Worm (Caenorhabditis elegans): ENCODE measurements around the gene F58F9.4.

Gene F58F9.4

DNA sequence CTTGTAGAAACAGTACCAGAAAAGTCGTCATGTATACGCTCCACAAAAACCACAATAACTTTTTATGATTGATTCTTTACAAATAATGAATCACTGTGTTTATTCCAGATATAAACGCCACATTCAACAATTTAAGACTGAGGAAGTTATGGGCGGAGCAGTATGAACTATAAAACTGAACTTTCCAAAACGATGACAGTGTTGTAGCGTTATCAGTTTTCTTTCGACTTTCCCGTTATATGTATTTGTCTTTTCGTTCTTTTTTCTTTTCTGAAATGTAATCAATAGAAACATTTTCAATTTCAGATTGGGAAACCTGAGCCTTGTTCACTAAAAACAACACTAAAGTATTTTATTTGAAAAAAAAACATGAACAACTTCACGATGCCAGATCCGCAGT is 13.8 kb upstream of the F58F9.4 start, which contains the start of gene C49A9.9:
Gene C49A9.9, plus strand, starts transcription at position 307 of the 400 bp plus-strand sequence.
- peak; percentile 84 for TF ChIP-seq fos-1 (tag; optimal IDR thresholded peaks at IDR 0.05)
- TF ChIP-seq lin-13 (GFP tag; optimal IDR thresholded peaks at IDR 0.05): no peak

DNA sequence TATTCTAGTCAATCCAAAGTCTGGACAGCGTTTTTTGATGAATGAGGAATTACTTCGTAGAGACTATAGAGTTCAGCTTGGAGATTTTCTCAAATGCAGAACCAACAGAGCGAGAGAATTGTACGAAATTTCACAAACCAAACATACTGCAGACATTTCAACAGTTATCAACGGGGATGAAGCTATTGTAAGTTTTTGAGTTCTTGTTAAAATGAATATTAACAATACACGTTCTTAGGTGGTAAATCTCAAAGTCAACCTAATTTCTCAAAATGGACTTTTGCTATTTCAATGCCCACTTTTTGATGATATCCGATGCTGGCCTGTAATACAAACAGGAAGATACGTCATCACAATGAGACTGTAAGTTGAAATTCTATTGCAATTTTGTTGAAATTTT is 13.3 kb upstream of the F58F9.4 start:
- TF ChIP-seq mdl-1 (tag; optimal IDR thresholded peaks at IDR 0.05) (no peak), gmeb-1 (tag; optimal IDR thresholded peaks at IDR 0.05) (no peak), sma-3 (GFP tag; optimal IDR thresholded peaks at IDR 0.05) (no peak), dmd-4 (tag; optimal IDR thresholded peaks at IDR 0.05) (no peak), snpc-4 (tag; optimal IDR thresholded peaks at IDR 0.05) (no peak), fos-1 (tag; optimal IDR thresholded peaks at IDR 0.05) (no peak), elt-3 (tag; optimal IDR thresholded peaks at IDR 0.05) (no peak), nhr-129 (tag; optimal IDR thresholded peaks at IDR 0.05) (no peak), unc-39 (tag; optimal IDR thresholded peaks at IDR 0.05) (no peak), unc-55 (GFP tag; optimal IDR thresholded peaks at IDR 0.05) (no peak)

DNA sequence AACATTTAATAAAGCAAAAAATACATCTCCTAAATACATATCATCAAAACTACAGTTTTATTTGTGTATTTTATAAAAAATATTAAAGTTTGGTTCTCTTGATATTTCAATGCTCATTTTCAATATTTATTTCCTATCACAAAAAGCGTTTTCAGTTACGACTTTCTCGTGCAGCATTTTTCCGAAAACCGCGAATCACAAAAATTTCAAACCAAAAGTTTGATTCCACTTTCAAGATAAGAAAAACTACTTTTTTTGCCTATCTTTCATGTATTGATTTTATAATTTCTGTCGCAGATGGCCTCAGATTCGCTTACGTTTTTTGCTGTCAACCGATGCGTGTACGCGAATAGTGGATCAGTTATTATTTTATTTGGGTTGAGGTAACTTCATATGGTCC is 11.4 kb upstream of the F58F9.4 start, which contains the start of gene C49A9.4:
Gene C49A9.4, plus strand, starts transcription at position 265 of the 400 bp plus-strand sequence.
- TF ChIP-seq ZK546.5 (tag; optimal IDR thresholded peaks at IDR 0.05): no peak
- TF ChIP-seq elt-3 (tag; optimal IDR thresholded peaks at IDR 0.05): no peak
- no peak for TF ChIP-seq alr-1 (tag; optimal IDR thresholded peaks at IDR 0.05)
- TF ChIP-seq unc-39 (tag; optimal IDR thresholded peaks at IDR 0.05): no peak
- no peak for TF ChIP-seq mab-5 (tag; optimal IDR thresholded peaks at IDR 0.05)
- no peak for TF ChIP-seq mbf-1 (tag; optimal IDR thresholded peaks at IDR 0.05)
- TF ChIP-seq sem-4 (tag; optimal IDR thresholded peaks at IDR 0.05): no peak
- no peak for TF ChIP-seq aly-2 (tag; optimal IDR thresholded peaks at IDR 0.05)
- no peak for TF ChIP-seq Y55F3AM.14 (GFP tag; optimal IDR thresholded peaks at IDR 0.05)
- TF ChIP-seq mdl-1 (tag; optimal IDR thresholded peaks at IDR 0.05): no peak
- TF ChIP-seq gmeb-1 (tag; optimal IDR thresholded peaks at IDR 0.05): peak; percentile 23
- no peak for TF ChIP-seq lin-13 (GFP tag; optimal IDR thresholded peaks at IDR 0.05)
- TF ChIP-seq ama-1 (optimal IDR thresholded peaks at IDR 0.05): no peak
- TF ChIP-seq nhr-10 (tag; optimal IDR thresholded peaks at IDR 0.05): no peak
- TF ChIP-seq nhr-25 (tag; optimal IDR thresholded peaks at IDR 0.05): no peak
- no peak for TF ChIP-seq nhr-23 (tag; optimal IDR thresholded peaks at IDR 0.05)
- TF ChIP-seq elt-1 (tag; optimal IDR thresholded peaks at IDR 0.05): no peak
- TF ChIP-seq skn-1 (tag; optimal IDR thresholded peaks at IDR 0.05): no peak
- TF ChIP-seq unc-62 (GFP tag; optimal IDR thresholded peaks at IDR 0.05): no peak
- TF ChIP-seq ztf-11 (tag; optimal IDR thresholded peaks at IDR 0.05): no peak
- no peak for TF ChIP-seq F13H6.1 (tag; optimal IDR thresholded peaks at IDR 0.05)
- no peak for TF ChIP-seq nhr-6 (tag; optimal IDR thresholded peaks at IDR 0.05)
- peak; percentile 78 for TF ChIP-seq fos-1 (tag; optimal IDR thresholded peaks at IDR 0.05)
- peak; percentile 22 for TF ChIP-seq sma-9 (GFP tag; optimal IDR thresholded peaks at IDR 0.05)
- no peak for TF ChIP-seq sma-9 (tag; optimal IDR thresholded peaks at IDR 0.05)
- no peak for TF ChIP-seq zag-1 (tag; optimal IDR thresholded peaks at IDR 0.05)

DNA sequence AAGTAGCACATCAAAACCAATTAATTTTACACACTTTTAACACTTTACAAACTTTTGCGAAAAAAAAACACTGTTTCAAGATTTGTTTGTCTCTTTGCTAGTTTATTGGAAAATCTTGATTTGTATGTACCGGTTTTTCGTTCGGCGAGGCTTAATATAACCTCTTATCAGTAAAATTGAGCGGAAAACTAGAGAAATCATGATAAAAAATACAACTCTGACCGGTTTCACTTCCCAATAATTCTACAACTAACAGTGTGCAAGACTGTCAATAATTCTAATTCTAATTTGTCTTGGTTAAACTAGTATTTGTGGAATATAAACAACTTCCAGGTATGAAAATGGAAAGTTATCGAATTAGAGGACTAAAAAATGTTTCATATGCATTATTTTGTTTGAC is 8.9 kb upstream of the F58F9.4 start, which contains the start of gene C49A9.3:
Gene C49A9.3, plus strand, starts transcription at position 212 of the 400 bp plus-strand sequence.
- TF ChIP-seq peb-1 (tag; optimal IDR thresholded peaks at IDR 0.05) (no peak), nhr-21 (tag; optimal IDR thresholded peaks at IDR 0.05) (no peak), fos-1 (tag; optimal IDR thresholded peaks at IDR 0.05) (peak; percentile 82)

DNA sequence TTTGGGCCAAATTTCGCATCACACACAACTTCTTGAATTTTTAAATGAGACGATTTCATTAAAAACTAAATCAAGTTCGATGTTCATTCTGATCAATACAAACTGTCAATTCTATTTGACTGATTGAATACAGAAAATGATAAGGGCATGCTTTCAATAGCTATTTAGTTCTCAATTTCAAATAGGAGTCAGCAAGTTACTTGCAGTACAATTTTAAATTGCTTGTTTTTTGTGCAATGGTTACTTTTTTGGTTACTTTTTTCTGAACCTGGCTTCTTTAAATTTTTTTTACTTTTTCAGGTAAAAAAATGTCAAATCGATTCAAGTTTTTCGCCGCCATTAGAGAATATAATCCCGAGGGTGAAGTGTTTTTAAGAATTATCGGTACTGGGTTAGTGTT is 5.7 kb upstream of the F58F9.4 start, which contains the start of gene C49A9.2:
Gene C49A9.2, plus strand, starts transcription at position 301 of the 400 bp plus-strand sequence.
- TF ChIP-seq lin-11 (tag; optimal IDR thresholded peaks at IDR 0.05) (no peak), dmd-4 (tag; optimal IDR thresholded peaks at IDR 0.05) (no peak), egl-27 (tag; optimal IDR thresholded peaks at IDR 0.05) (no peak), nhr-23 (tag; optimal IDR thresholded peaks at IDR 0.05) (no peak), nhr-129 (tag; optimal IDR thresholded peaks at IDR 0.05) (no peak), unc-55 (GFP tag; optimal IDR thresholded peaks at IDR 0.05) (no peak), blmp-1 (tag; optimal IDR thresholded peaks at IDR 0.05; ENCODE audit: insufficient read depth) (no peak)

Data from whole organism, L2 larva.